Fruit fly (Drosophila melanogaster): ENCODE measurements around the gene HIP-R.
"Not testable (repeated sequence)": the region's sequence is repeated elsewhere in the genome, so short reads cannot be mapped to it uniquely, and the experiment has no call there.

dm6 chrX:3802016-3802415 lies 12.2 kb downstream of the HIP-R start, which contains the start of gene fd3F:
- not testable (repeated sequence) for TF ChIP-seq psq (optimal IDR thresholded peaks at IDR 0.05); usp (GFP tag; optimal IDR thresholded peaks at IDR 0.05)
